Fruit fly (Drosophila melanogaster) whole organism, embryonic: ENCODE measurements around the gene MESR3.

ENCODE experiments used
- BtbVII ChIP-seq: fragments of 200-800 bp; sonication (Bioruptor generic); optimal IDR thresholded peaks from 3 replicates; lab custom pipeline; 2017; ENCODE audit warnings: missing biosample characterization, mild to moderate bottlenecking, missing genetic modification characterization
- CG11696 ChIP-seq: fragments of 200-800 bp; sonication (Bioruptor generic); IDR thresholded peaks from 2 replicates; pipeline ENCODE4 v1.3.6; 2022; ENCODE audit warnings: missing biosample characterization, missing genetic modification characterization
- CG12219 ChIP-seq: fragments of 200-800 bp; sonication (Bioruptor generic); optimal IDR thresholded peaks from 3 replicates; lab custom pipeline; 2018; ENCODE audit warnings: missing biosample characterization, mild to moderate bottlenecking, missing genetic modification characterization
- CG12942 ChIP-seq: fragments of 200-800 bp; sonication (Bioruptor generic); optimal IDR thresholded peaks from 3 replicates; lab custom pipeline; 2016; ENCODE audit warnings: missing biosample characterization, missing genetic modification characterization
- CG13123 ChIP-seq: fragments of 200-800 bp; sonication (Bioruptor generic); optimal IDR thresholded peaks from 2 replicates; lab custom pipeline; 2016; ENCODE audit warnings: missing biosample characterization, missing genetic modification characterization
- CG14014 ChIP-seq: fragments of 200-800 bp; sonication (Bioruptor generic); IDR thresholded peaks from 2 replicates; pipeline ENCODE4 v1.3.6; 2022; ENCODE audit warnings: missing biosample characterization, missing genetic modification characterization
- CG14441 ChIP-seq: fragments of 200-800 bp; sonication (Bioruptor generic); IDR thresholded peaks from 2 replicates; pipeline ENCODE4 v1.3.6; 2022; ENCODE audit warnings: missing biosample characterization, missing genetic modification characterization
- CG18764 ChIP-seq: fragments of 200-800 bp; sonication (Bioruptor generic); optimal IDR thresholded peaks from 3 replicates; lab custom pipeline; 2016; ENCODE audit warnings: missing biosample characterization, missing genetic modification characterization
- CG2120 ChIP-seq: fragments of 200-800 bp; sonication (Bioruptor generic); optimal IDR thresholded peaks from 3 replicates; lab custom pipeline; 2016; ENCODE audit warnings: missing biosample characterization, missing genetic modification characterization
- CG2199 ChIP-seq: fragments of 200-800 bp; sonication (Bioruptor generic); IDR thresholded peaks from 3 replicates; pipeline ENCODE4 v1.3.6; 2022; ENCODE audit warnings: missing biosample characterization, missing genetic modification characterization
- CG31441 ChIP-seq: fragments of 200-800 bp; sonication (Bioruptor generic); IDR thresholded peaks from 2 replicates; pipeline ENCODE4 v1.3.6; 2022; ENCODE audit warnings: missing biosample characterization, missing genetic modification characterization
- CG32772 ChIP-seq: fragments of 200-800 bp; sonication (Bioruptor generic); IDR thresholded peaks from 2 replicates; pipeline ENCODE4 v1.3.6; 2022; ENCODE audit warnings: missing biosample characterization, missing genetic modification characterization
- CG4328 ChIP-seq: fragments of 200-800 bp; sonication (Bioruptor generic); optimal IDR thresholded peaks from 3 replicates; lab custom pipeline; 2017; ENCODE audit warnings: missing biosample characterization, missing genetic modification reagents, missing genetic modification characterization
- CG6791 ChIP-seq: fragments of 200-800 bp; sonication (Bioruptor generic); IDR thresholded peaks from 3 replicates; pipeline ENCODE4 v1.3.6; 2022; ENCODE audit warnings: missing biosample characterization, missing genetic modification characterization; ENCODE audit not compliant: partially characterized antibody
- CG6854 ChIP-seq: fragments of 200-800 bp; sonication (Bioruptor generic); optimal IDR thresholded peaks from 3 replicates; lab custom pipeline; 2017; ENCODE audit warnings: missing biosample characterization, mild to moderate bottlenecking, missing genetic modification characterization
- CG9797 ChIP-seq: fragments of 200-800 bp; sonication (Bioruptor generic); optimal IDR thresholded peaks from 3 replicates; lab custom pipeline; 2018; ENCODE audit warnings: missing biosample characterization, mild to moderate bottlenecking, missing genetic modification characterization
- Dip2 ChIP-seq: fragments of 200-800 bp; sonication (Bioruptor generic); IDR thresholded peaks from 2 replicates; pipeline ENCODE4 v1.3.6; 2022; ENCODE audit warnings: missing biosample characterization, missing genetic modification characterization
- Ets97D ChIP-seq: fragments of 200-800 bp; sonication (Bioruptor generic); optimal IDR thresholded peaks from 3 replicates; lab custom pipeline; 2016; ENCODE audit warnings: missing biosample characterization, missing genetic modification characterization
- HmgD ChIP-seq: fragments of 200-800 bp; sonication (Bioruptor generic); optimal IDR thresholded peaks from 3 replicates; lab custom pipeline; 2016; ENCODE audit warnings: missing biosample characterization, missing genetic modification characterization
- HmgZ ChIP-seq: fragments of 200-800 bp; sonication (Bioruptor generic); optimal IDR thresholded peaks from 2 replicates; lab custom pipeline; 2018; ENCODE audit warnings: missing biosample characterization, mild to moderate bottlenecking, missing genetic modification characterization
- Meics ChIP-seq: fragments of 200-800 bp; sonication (Bioruptor generic); optimal IDR thresholded peaks from 2 replicates; lab custom pipeline; 2017; ENCODE audit warnings: missing biosample characterization, mild to moderate bottlenecking, missing genetic modification characterization
- Myb ChIP-seq: fragments of 200-800 bp; sonication (Bioruptor generic); optimal IDR thresholded peaks from 2 replicates; lab custom pipeline; 2016; ENCODE audit warnings: missing biosample characterization, missing genetic modification characterization
- Opbp ChIP-seq: fragments of 200-800 bp; sonication (Bioruptor generic); IDR thresholded peaks from 3 replicates; pipeline ENCODE4 v1.3.6; 2022; ENCODE audit warnings: missing biosample characterization, missing genetic modification characterization; ENCODE audit not compliant: partially characterized antibody
- Sin3A ChIP-seq: fragments of >200 bp; optimal IDR thresholded peaks from 2 replicates; lab custom pipeline; 2018
- Sox102F ChIP-seq: fragments of 200-800 bp; sonication (Bioruptor generic); optimal IDR thresholded peaks from 2 replicates; lab custom pipeline; 2018; ENCODE audit warnings: missing biosample characterization, mild to moderate bottlenecking, missing genetic modification characterization, moderate library complexity
- Vsx1 ChIP-seq: fragments of 200-800 bp; sonication (Bioruptor generic); optimal IDR thresholded peaks from 2 replicates; lab custom pipeline; 2017; ENCODE audit warnings: missing biosample characterization, mild to moderate bottlenecking, missing genetic modification characterization, missing genetic modification reagents
- Xrp1 ChIP-seq: fragments of 200-800 bp; sonication (Bioruptor generic); IDR thresholded peaks from 2 replicates; pipeline ENCODE4 v1.3.6; 2022; ENCODE audit warnings: missing biosample characterization, missing genetic modification characterization
- al ChIP-seq: fragments of 200-800 bp; sonication (Bioruptor generic); IDR thresholded peaks from 2 replicates; pipeline ENCODE4 v1.3.6; 2022; ENCODE audit warnings: missing biosample characterization, missing genetic modification characterization
- bsh ChIP-seq, 2 experiments: fragments of 200-800 bp; sonication (Bioruptor generic); optimal IDR thresholded peaks; 2 replicates each; lab custom pipeline; 2017 to 2018; ENCODE audit warnings: mild to moderate bottlenecking in 2 of 2, missing biosample characterization in 2 of 2, missing genetic modification characterization in 2 of 2, moderate library complexity in 1 of 2
- cas ChIP-seq: fragments of 200-800 bp; sonication (Bioruptor generic); IDR thresholded peaks from 2 replicates; pipeline ENCODE4 v1.3.6; 2022; ENCODE audit warnings: missing biosample characterization, missing genetic modification characterization
- chinmo ChIP-seq: fragments of 200-800 bp; sonication (Bioruptor generic); IDR thresholded peaks from 4 replicates; pipeline ENCODE4 v1.3.6; 2022; ENCODE audit warnings: missing biosample characterization, missing genetic modification characterization; ENCODE audit not compliant: partially characterized antibody
- crc ChIP-seq: fragments of 200-800 bp; sonication (Bioruptor generic); optimal IDR thresholded peaks from 2 replicates; lab custom pipeline; 2016; ENCODE audit warnings: missing biosample characterization, missing genetic modification characterization
- fd3F ChIP-seq: fragments of 200-800 bp; sonication (Bioruptor generic); optimal IDR thresholded peaks from 2 replicates; lab custom pipeline; 2018; ENCODE audit warnings: missing biosample characterization, mild to moderate bottlenecking, missing genetic modification characterization, moderate library complexity
- gfzf ChIP-seq: fragments of 200-800 bp; sonication (Bioruptor generic); optimal IDR thresholded peaks from 2 replicates; lab custom pipeline; 2016; ENCODE audit warnings: missing biosample characterization, mild to moderate bottlenecking, missing genetic modification characterization, moderate library complexity
- hkb ChIP-seq, 2 experiments: fragments of 200-800 bp in 1 of 2; fragments of >200 bp in 1 of 2; sonication (Bioruptor generic) in 1 of 2; IDR thresholded peaks in 1 of 2; optimal IDR thresholded peaks in 1 of 2; 2 replicates each; pipeline versions ENCODE4 v1.3.6 to Lab custom; 2017 to 2022; ENCODE audit warnings: missing biosample characterization in 1 of 2, missing genetic modification characterization in 1 of 2
- nerfin-2 ChIP-seq: fragments of 200-800 bp; sonication (Bioruptor generic); IDR thresholded peaks from 2 replicates; pipeline ENCODE4 v1.3.6; 2022; ENCODE audit warnings: missing biosample characterization, missing genetic modification characterization; ENCODE audit not compliant: partially characterized antibody
- nmo ChIP-seq: fragments of 200-800 bp; sonication (Bioruptor generic); optimal IDR thresholded peaks from 2 replicates; lab custom pipeline; 2018; ENCODE audit warnings: missing biosample characterization, mild to moderate bottlenecking, missing genetic modification characterization, moderate library complexity
- pnt ChIP-seq: fragments of 200-800 bp; sonication (Bioruptor generic); optimal IDR thresholded peaks from 3 replicates; lab custom pipeline; 2016; ENCODE audit warnings: missing biosample characterization, missing genetic modification characterization
- pzg ChIP-seq: fragments of 200-800 bp; sonication (Bioruptor generic); optimal IDR thresholded peaks from 3 replicates; lab custom pipeline; 2018; ENCODE audit warnings: missing biosample characterization, mild to moderate bottlenecking, missing genetic modification characterization, moderate library complexity
- rib ChIP-seq: fragments of 200-800 bp; sonication (Bioruptor generic); IDR thresholded peaks from 2 replicates; pipeline ENCODE4 v1.3.6; 2022; ENCODE audit warnings: missing biosample characterization, missing genetic modification characterization
- sens ChIP-seq: fragments of 200-800 bp; sonication (Bioruptor generic); peaks from one replicate; lab custom pipeline; 2016; ENCODE audit warnings: missing biosample characterization, missing genetic modification characterization
- sisA ChIP-seq: fragments of 200-800 bp; sonication (Bioruptor generic); IDR thresholded peaks from 2 replicates; pipeline ENCODE4 v1.3.6; 2022; ENCODE audit warnings: missing biosample characterization, missing genetic modification characterization
- slou ChIP-seq: fragments of 200-800 bp; sonication (Bioruptor generic); optimal IDR thresholded peaks from 3 replicates; lab custom pipeline; 2016; ENCODE audit warnings: missing biosample characterization, missing genetic modification characterization
- sna ChIP-seq: fragments of 200-800 bp; sonication (Bioruptor generic); IDR thresholded peaks from 2 replicates; pipeline ENCODE4 v1.3.6; 2022; ENCODE audit warnings: missing biosample characterization, missing genetic modification characterization; ENCODE audit not compliant: partially characterized antibody
- stwl ChIP-seq: fragments of 200-800 bp; sonication (Bioruptor generic); optimal IDR thresholded peaks from 3 replicates; lab custom pipeline; 2018; ENCODE audit warnings: missing biosample characterization, mild to moderate bottlenecking, missing genetic modification characterization, moderate library complexity
- vfl ChIP-seq: fragments of 200-800 bp; sonication (Bioruptor generic); optimal IDR thresholded peaks from 2 replicates; lab custom pipeline; 2016; ENCODE audit warnings: missing biosample characterization, missing genetic modification characterization
- wdn ChIP-seq: fragments of 200-800 bp; sonication (Bioruptor generic); IDR thresholded peaks from 2 replicates; pipeline ENCODE4 v1.3.6; 2022; ENCODE audit warnings: missing biosample characterization, missing genetic modification characterization
- zen2 ChIP-seq: fragments of 200-800 bp; sonication (Bioruptor generic); IDR thresholded peaks from 3 replicates; pipeline ENCODE4 v1.3.6; 2022; ENCODE audit warnings: missing biosample characterization, missing genetic modification characterization; ENCODE audit not compliant: partially characterized antibody

The MESR3 gene

dm6 chr2L:18590100-18590941 lies 26.7 kb upstream of the MESR3 start, which contains the start of the genes Pde11 and CG15160 (continued):
- TF ChIP-seq Xrp1 (no peak), Sox102F (GFP tag; lab: Kevin White, UChicago) (no peak), al (no peak), HmgZ (tag; lab: Kevin White, UChicago) (peak; percentile 41), cas (GFP tag; lab: Robert Waterston, UW) (no peak), BtbVII (no peak), vfl (GFP tag; lab: Kevin White, UChicago) (peak; percentile 50), CG13123 (GFP tag; lab: Kevin White, UChicago) (peak; percentile 27), CG2199 (GFP tag; lab: Robert Waterston, UW) (peak; percentile 66; the same call in 1 of the 3 replicates), sna (peak; percentile 98), CG4328 (no peak), Dip2 (GFP tag; lab: Robert Waterston, UW) (no peak), CG12942 (GFP tag; lab: Kevin White, UChicago) (peak; percentile 19), hkb (optimal IDR thresholded peaks at IDR 0.05; lab: Kevin White, UChicago) (no peak), hkb (GFP tag; IDR thresholded peaks at IDR 0.05; lab: Robert Waterston, UW) (no peak), CG14441 (no peak; the same call in 1 of the 2 replicates), sisA (GFP tag; lab: Robert Waterston, UW) (no peak), Vsx1 (GFP tag; lab: Kevin White, UChicago) (no peak), pnt (peak; percentile 27), crc (GFP tag; lab: Kevin White, UChicago) (no peak), rib (GFP tag; lab: Robert Waterston, UW) (no peak), CG12219 (GFP tag; lab: Kevin White, UChicago) (no peak), wdn (no peak), gfzf (peak; percentile 50), nmo (GFP tag; lab: Kevin White, UChicago) (peak; percentile 57), CG6791 (peak; percentile 100), CG18764 (peak; percentile 39), CG14014 (GFP tag; lab: Robert Waterston, UW) (no peak), fd3F (no peak), CG2120 (GFP tag; lab: Kevin White, UChicago) (peak; percentile 41), Opbp (GFP tag; lab: Robert Waterston, UW) (peak; percentile 99), CG31441 (GFP tag; lab: Robert Waterston, UW) (no peak), Ets97D (GFP tag; lab: Kevin White, UChicago) (peak; percentile 89), stwl (tag; lab: Kevin White, UChicago) (peak; percentile 85), zen2 (peak; percentile 94), CG6854 (GFP tag; lab: Kevin White, UChicago) (no peak), chinmo (GFP tag; lab: Robert Waterston, UW) (peak; percentile 99), Myb (GFP tag; lab: Kevin White, UChicago) (peak; percentile 45), CG32772 (peak; percentile 24; the same call in 1 of the 2 replicates), HmgD (GFP tag; lab: Kevin White, UChicago) (no peak), nerfin-2 (GFP tag; lab: Robert Waterston, UW) (peak; percentile 99), bsh (GFP tag; optimal IDR thresholded peaks at IDR 0.05; lab: Kevin White, UChicago) (no peak), slou (GFP tag; lab: Kevin White, UChicago) (no peak), Sin3A (peak; percentile 74), sens (GFP tag; lab: Kevin White, UChicago) (peak; percentile 82), CG9797 (peak; percentile 50), Meics (peak; percentile 29), pzg (GFP tag; lab: Kevin White, UChicago) (peak; percentile 90), CG11696 (GFP tag; lab: Robert Waterston, UW) (no peak)
